Fruit fly (Drosophila melanogaster) whole organism, prepupa: Measurements from ENCODE around the gene Polr3C.

ENCODE experiments used
- Blimp-1 ChIP-seq: fragments of 200-800 bp; sonication (Bioruptor generic); optimal IDR thresholded peaks from 3 replicates; lab custom pipeline; 2017; ENCODE audit warnings: missing biosample characterization, missing genetic modification characterization, mild to moderate bottlenecking, moderate library complexity, missing genetic modification reagents
- CG10631 ChIP-seq: fragments of 200-800 bp; sonication (Bioruptor generic); optimal IDR thresholded peaks from 2 replicates; lab custom pipeline; 2016; ENCODE audit warnings: missing biosample characterization, missing genetic modification characterization
- CG10669 ChIP-seq: fragments of 200-800 bp; sonication (Bioruptor generic); optimal IDR thresholded peaks from 3 replicates; lab custom pipeline; 2018; ENCODE audit warnings: missing biosample characterization, mild to moderate bottlenecking, missing genetic modification characterization, moderate library complexity
- CG11294 ChIP-seq: fragments of 200-800 bp; sonication (Bioruptor generic); IDR thresholded peaks from 2 replicates; pipeline ENCODE4 v1.3.6; 2022; ENCODE audit warnings: missing biosample characterization, missing genetic modification characterization
- CG11762 ChIP-seq: fragments of 200-800 bp; sonication (Bioruptor generic); optimal IDR thresholded peaks from 3 replicates; lab custom pipeline; 2016; ENCODE audit warnings: missing biosample characterization, missing genetic modification characterization; ENCODE audit not compliant: insufficient read depth
- CG11902 ChIP-seq: fragments of 200-800 bp; sonication (Bioruptor generic); optimal IDR thresholded peaks from 3 replicates; lab custom pipeline; 2016; ENCODE audit warnings: missing biosample characterization, missing genetic modification characterization
- CG1621 ChIP-seq: fragments of 200-800 bp; sonication (Bioruptor generic); optimal IDR thresholded peaks from 3 replicates; lab custom pipeline; 2018; ENCODE audit warnings: missing biosample characterization, mild to moderate bottlenecking, missing genetic modification characterization
- CG16779 ChIP-seq: fragments of 200-800 bp; sonication (Bioruptor generic); optimal IDR thresholded peaks from 3 replicates; lab custom pipeline; 2017; ENCODE audit warnings: missing biosample characterization, mild to moderate bottlenecking, missing genetic modification characterization
- CG31627 ChIP-seq: fragments of 200-800 bp; sonication (Bioruptor generic); optimal IDR thresholded peaks from 3 replicates; lab custom pipeline; 2016; ENCODE audit warnings: missing biosample characterization, missing genetic modification characterization
- CG3919 ChIP-seq: fragments of 200-800 bp; sonication (Bioruptor generic); optimal IDR thresholded peaks from 3 replicates; lab custom pipeline; 2016; ENCODE audit warnings: missing biosample characterization, missing genetic modification characterization
- CG6163 ChIP-seq: fragments of 200-800 bp; sonication (Bioruptor generic); IDR thresholded peaks from 3 replicates; pipeline ENCODE4 v1.3.6; 2022; ENCODE audit warnings: missing biosample characterization, missing genetic modification characterization
- CG6792 ChIP-seq: fragments of 200-800 bp; sonication (Bioruptor generic); optimal IDR thresholded peaks from 3 replicates; lab custom pipeline; 2016; ENCODE audit warnings: missing biosample characterization, missing genetic modification characterization
- CG6808 ChIP-seq: fragments of 200-800 bp; sonication (Bioruptor generic); optimal IDR thresholded peaks from 3 replicates; lab custom pipeline; 2017; ENCODE audit warnings: missing biosample characterization, missing genetic modification characterization, mild to moderate bottlenecking, moderate library complexity, missing genetic modification reagents
- CG6854 ChIP-seq: fragments of 200-800 bp; sonication (Bioruptor generic); optimal IDR thresholded peaks from 2 replicates; lab custom pipeline; 2017; ENCODE audit warnings: missing biosample characterization, mild to moderate bottlenecking, missing genetic modification characterization
- CG7368 ChIP-seq: fragments of 200-800 bp; sonication (Bioruptor generic); optimal IDR thresholded peaks from 3 replicates; lab custom pipeline; 2016; ENCODE audit warnings: missing biosample characterization, missing genetic modification characterization
- CG8119 ChIP-seq: fragments of 200-800 bp; sonication (Bioruptor generic); IDR thresholded peaks from 3 replicates; pipeline ENCODE4 v1.3.6; 2022; ENCODE audit warnings: missing biosample characterization, missing genetic modification characterization
- CG8319 ChIP-seq: fragments of 200-800 bp; sonication (Bioruptor generic); optimal IDR thresholded peaks from 3 replicates; lab custom pipeline; 2016; ENCODE audit warnings: missing biosample characterization, missing genetic modification characterization
- CG8632 ChIP-seq: fragments of 200-800 bp; sonication (Bioruptor generic); optimal IDR thresholded peaks from 3 replicates; lab custom pipeline; 2016; ENCODE audit warnings: missing biosample characterization, missing genetic modification characterization
- Ets21C ChIP-seq: fragments of 200-800 bp; sonication (Bioruptor generic); optimal IDR thresholded peaks from 3 replicates; lab custom pipeline; 2016; ENCODE audit warnings: missing biosample characterization, missing genetic modification characterization
- Gug ChIP-seq: fragments of 200-800 bp; sonication (Bioruptor generic); IDR thresholded peaks from 2 replicates; pipeline ENCODE4 v1.3.6; 2022; ENCODE audit warnings: missing biosample characterization, missing genetic modification characterization
- Hr38 ChIP-seq: sonication (Bioruptor generic); optimal IDR thresholded peaks from 2 replicates; lab custom pipeline; 2016; ENCODE audit warnings: missing biosample characterization, missing genetic modification characterization
- Hr39 ChIP-seq: fragments of 200-800 bp; sonication (Bioruptor generic); optimal IDR thresholded peaks from 2 replicates; lab custom pipeline; 2016; ENCODE audit warnings: missing biosample characterization, missing genetic modification characterization
- Hr4 ChIP-seq: fragments of 200-800 bp; sonication (Bioruptor generic); optimal IDR thresholded peaks from 3 replicates; lab custom pipeline; 2016; ENCODE audit warnings: missing biosample characterization, missing genetic modification characterization
- Lpt ChIP-seq: fragments of 200-800 bp; sonication (Bioruptor generic); optimal IDR thresholded peaks from 3 replicates; lab custom pipeline; 2016; ENCODE audit warnings: missing biosample characterization, missing genetic modification characterization
- Met ChIP-seq: fragments of 200-800 bp; sonication (Bioruptor generic); optimal IDR thresholded peaks from 3 replicates; lab custom pipeline; 2016; ENCODE audit warnings: missing biosample characterization, missing genetic modification characterization
- OdsH ChIP-seq: fragments of 200-800 bp; sonication (Bioruptor generic); optimal IDR thresholded peaks from 3 replicates; lab custom pipeline; 2016; ENCODE audit warnings: missing biosample characterization, missing genetic modification characterization
- Sox14 ChIP-seq: fragments of 200-800 bp; sonication (Bioruptor generic); optimal IDR thresholded peaks from 3 replicates; lab custom pipeline; 2016; ENCODE audit warnings: missing biosample characterization, missing genetic modification characterization
- achi ChIP-seq: fragments of 200-800 bp; sonication (Bioruptor generic); optimal IDR thresholded peaks from 3 replicates; lab custom pipeline; 2016; ENCODE audit warnings: missing biosample characterization, missing genetic modification characterization
- dsx ChIP-seq: fragments of 200-800 bp; optimal IDR thresholded peaks from 3 replicates; lab custom pipeline; 2019; ENCODE audit warnings: missing biosample characterization, mild to moderate bottlenecking, missing genetic modification characterization, moderate library complexity; ENCODE audit not compliant: poor library complexity, severe bottlenecking
- eg ChIP-seq: fragments of 200-800 bp; sonication (Bioruptor generic); IDR thresholded peaks from 3 replicates; pipeline ENCODE4 v1.3.6; 2022; ENCODE audit warnings: missing biosample characterization, missing genetic modification characterization
- esn ChIP-seq: fragments of 200-800 bp; sonication (Bioruptor generic); optimal IDR thresholded peaks from 2 replicates; lab custom pipeline; 2016; ENCODE audit warnings: missing biosample characterization, mild to moderate bottlenecking, missing genetic modification characterization, moderate library complexity
- fd59A ChIP-seq: fragments of 200-800 bp; sonication (Bioruptor generic); optimal IDR thresholded peaks from 2 replicates; lab custom pipeline; 2017; ENCODE audit warnings: missing biosample characterization, mild to moderate bottlenecking, missing genetic modification characterization, missing genetic modification reagents
- fd85E ChIP-seq: fragments of 200-800 bp; sonication (Bioruptor generic); optimal IDR thresholded peaks from 3 replicates; lab custom pipeline; 2016; ENCODE audit warnings: missing biosample characterization, missing genetic modification characterization
- fkh ChIP-seq: fragments of 200-800 bp; sonication (Bioruptor generic); optimal IDR thresholded peaks from 3 replicates; lab custom pipeline; 2017; ENCODE audit warnings: missing biosample characterization, mild to moderate bottlenecking, missing genetic modification characterization, moderate library complexity
- net ChIP-seq: fragments of 200-800 bp; sonication (Bioruptor generic); optimal IDR thresholded peaks from 3 replicates; lab custom pipeline; 2016; ENCODE audit warnings: missing biosample characterization, missing genetic modification characterization
- salr ChIP-seq, 2 experiments: fragments of 200-800 bp; sonication (Bioruptor generic); optimal IDR thresholded peaks; 3 replicates each; lab custom pipeline; 2016 to 2018; ENCODE audit warnings: missing biosample characterization in 2 of 2, missing genetic modification characterization in 2 of 2, mild to moderate bottlenecking in 1 of 2
- spab ChIP-seq: fragments of 200-800 bp; sonication (Bioruptor generic); optimal IDR thresholded peaks from 2 replicates; lab custom pipeline; 2017; ENCODE audit warnings: missing biosample characterization, mild to moderate bottlenecking, missing genetic modification characterization, missing genetic modification reagents
- ss ChIP-seq, 2 experiments: fragments of 200-800 bp; sonication (Bioruptor generic); optimal IDR thresholded peaks; 2 replicates in 1 of 2; 3 replicates in 1 of 2; lab custom pipeline; 2017 to 2018; ENCODE audit warnings: mild to moderate bottlenecking in 2 of 2, missing biosample characterization in 2 of 2, missing genetic modification characterization in 2 of 2, moderate library complexity in 1 of 2
- svp ChIP-seq: fragments of 200-800 bp; sonication (Bioruptor generic); peaks from one replicate; lab custom pipeline; 2016; ENCODE audit warnings: missing biosample characterization, missing genetic modification characterization
- topi ChIP-seq: fragments of 200-800 bp; sonication (Bioruptor generic); optimal IDR thresholded peaks from 3 replicates; lab custom pipeline; 2016; ENCODE audit warnings: missing biosample characterization, missing genetic modification characterization
- vri ChIP-seq: fragments of 200-800 bp; sonication (Bioruptor generic); optimal IDR thresholded peaks from 3 replicates; lab custom pipeline; 2016; ENCODE audit warnings: missing biosample characterization, mild to moderate bottlenecking, missing genetic modification characterization

Polr3C gene

dm6 chr3R:12442601-12443533 is 17.3 kb upstream of the Polr3C start (continued):
- no peak for TF ChIP-seq CG8632 (GFP tag; lab: Kevin White, UChicago)
- TF ChIP-seq CG7368 (GFP tag; lab: Kevin White, UChicago) = peak; percentile 21
- TF ChIP-seq CG1621 (tag; lab: Kevin White, UChicago) = no peak
- TF ChIP-seq CG3919 (GFP tag; lab: Kevin White, UChicago) = peak; percentile 56
- TF ChIP-seq CG6854 (GFP tag; lab: Kevin White, UChicago) = peak; percentile 42
- TF ChIP-seq CG6808 (GFP tag; lab: Kevin White, UChicago) = peak; percentile 41
- TF ChIP-seq achi = peak; percentile 45
- peak; percentile 5 for TF ChIP-seq Ets21C (GFP tag; lab: Kevin White, UChicago)
- peak; percentile 27 for TF ChIP-seq CG31627 (GFP tag; lab: Kevin White, UChicago)
- peak; percentile 47; the same call in 1 of the 2 replicates for TF ChIP-seq Gug (GFP tag; lab: Robert Waterston, UW)
- TF ChIP-seq CG8319 = no peak
- peak; percentile 60; the same call in 1 of the 3 replicates for TF ChIP-seq eg
- TF ChIP-seq net (GFP tag; lab: Kevin White, UChicago) = peak; percentile 48
- TF ChIP-seq CG11902 (GFP tag; lab: Kevin White, UChicago) = no peak
- TF ChIP-seq CG11294 (GFP tag; lab: Robert Waterston, UW) = no peak
- peak; percentile 88 for TF ChIP-seq dsx

- TF ChIP-seq Hr4 (GFP tag; lab: Kevin White, UChicago) = no peak
- no peak for TF ChIP-seq ss (GFP tag; optimal IDR thresholded peaks at IDR 0.05; lab: Kevin White, UChicago)
- no peak for TF ChIP-seq CG6792
- TF ChIP-seq Blimp-1 = no peak
- TF ChIP-seq Met (GFP tag; lab: Kevin White, UChicago) = no peak
- TF ChIP-seq CG7368 (GFP tag; lab: Kevin White, UChicago) = no peak
- no peak for TF ChIP-seq dsx
- TF ChIP-seq CG16779 (tag; lab: Kevin White, UChicago) = no peak
- TF ChIP-seq Lpt (GFP tag; lab: Kevin White, UChicago) = no peak
- no peak for TF ChIP-seq Sox14 (GFP tag; lab: Kevin White, UChicago)
- no peak for TF ChIP-seq CG11902 (GFP tag; lab: Kevin White, UChicago)
- TF ChIP-seq Gug (GFP tag; lab: Robert Waterston, UW) = no peak
- no peak for TF ChIP-seq CG8119
- TF ChIP-seq spab = no peak
- no peak for TF ChIP-seq CG10631
- no peak for TF ChIP-seq Hr38 (GFP tag; lab: Kevin White, UChicago)
Observed at dm6 chr3R:12443769-12444168, 16.4 kb upstream of the Polr3C start.

- TF ChIP-seq achi = no peak
- TF ChIP-seq CG31627 (GFP tag; lab: Kevin White, UChicago) = no peak
- TF ChIP-seq fkh (GFP tag; lab: Kevin White, UChicago) = no peak
- peak; percentile 95 for TF ChIP-seq svp (GFP tag; lab: Kevin White, UChicago)
- TF ChIP-seq CG11902 (GFP tag; lab: Kevin White, UChicago) = no peak
- no peak for TF ChIP-seq CG11762 (GFP tag; lab: Kevin White, UChicago)
- no peak for TF ChIP-seq esn (GFP tag; lab: Kevin White, UChicago)
- no peak for TF ChIP-seq fd85E
- no peak for TF ChIP-seq fd59A (GFP tag; lab: Kevin White, UChicago)
Observed at dm6 chr3R:12445468-12445867, 14.7 kb upstream of the Polr3C start.

dm6 chr3R:12447353-12447752 is 12.9 kb upstream of the Polr3C start, which contains the start of gene vrs:
Gene vrs (plus strand): TSS chr3R:12447653.
- no peak for TF ChIP-seq CG11294 (GFP tag; lab: Robert Waterston, UW)
- no peak for TF ChIP-seq Met (GFP tag; lab: Kevin White, UChicago)
- TF ChIP-seq Hr39 (GFP tag; lab: Kevin White, UChicago) = no peak
- no peak for TF ChIP-seq achi
- no peak for TF ChIP-seq fd85E
- no peak for TF ChIP-seq CG8119
- no peak for TF ChIP-seq CG11902 (GFP tag; lab: Kevin White, UChicago)
- no peak for TF ChIP-seq CG16779 (tag; lab: Kevin White, UChicago)
- no peak for TF ChIP-seq net (GFP tag; lab: Kevin White, UChicago)
- no peak for TF ChIP-seq topi (GFP tag; lab: Kevin White, UChicago)
- TF ChIP-seq salr (GFP tag; optimal IDR thresholded peaks at IDR 0.05; lab: Kevin White, UChicago) = no peak
- no peak for TF ChIP-seq Hr38 (GFP tag; lab: Kevin White, UChicago)
- no peak for TF ChIP-seq CG10669 (GFP tag; lab: Kevin White, UChicago)
- no peak for TF ChIP-seq CG6163 (GFP tag; lab: Robert Waterston, UW)
- no peak for TF ChIP-seq OdsH
- no peak for TF ChIP-seq vri (GFP tag; lab: Kevin White, UChicago)
- no peak for TF ChIP-seq CG10631
